Fruit fly (Drosophila melanogaster): ENCODE results near the gene CG32564.
A peak's percentile ranks its signal among the peaks of the same experiment; 100 is the strongest.

The CG32564 gene

DNA sequence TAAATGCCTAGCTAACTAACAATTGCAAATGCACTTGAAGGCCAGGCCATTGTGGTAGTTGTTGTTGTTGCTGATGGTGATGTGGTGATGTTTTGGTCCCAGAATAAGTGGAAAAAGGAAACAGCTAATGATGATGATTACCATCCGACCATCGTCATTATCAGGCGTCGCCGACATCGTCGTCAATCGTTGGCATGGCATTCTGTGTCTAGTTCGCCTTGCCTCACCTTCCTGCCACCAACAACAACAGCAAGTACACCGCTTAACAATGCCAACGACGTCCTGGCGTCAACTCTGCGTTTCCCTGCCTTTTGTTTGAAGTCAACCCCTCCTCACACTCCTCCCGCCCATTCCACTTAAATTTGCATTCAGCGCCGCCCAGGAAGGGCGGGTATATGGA, 28.6 kb upstream of the CG32564 start:
- no peak for TF ChIP-seq pan (optimal IDR thresholded peaks at IDR 0.05)
- no peak for TF ChIP-seq CG8478 (optimal IDR thresholded peaks at IDR 0.05)
- TF ChIP-seq Dll (optimal IDR thresholded peaks at IDR 0.05), result no peak
- TF ChIP-seq psq (optimal IDR thresholded peaks at IDR 0.05), result no peak
- no peak for TF ChIP-seq EcR (GFP tag; optimal IDR thresholded peaks at IDR 0.05)
- no peak for TF ChIP-seq usp (GFP tag; optimal IDR thresholded peaks at IDR 0.05)

- TF ChIP-seq pan (optimal IDR thresholded peaks at IDR 0.05) (no peak), Dll (optimal IDR thresholded peaks at IDR 0.05) (peak; percentile 67), usp (GFP tag; optimal IDR thresholded peaks at IDR 0.05) (no peak), CG8478 (optimal IDR thresholded peaks at IDR 0.05) (no peak), EcR (GFP tag; optimal IDR thresholded peaks at IDR 0.05) (no peak), psq (optimal IDR thresholded peaks at IDR 0.05) (no peak)
Observed at dm6 chrX:17178484-17178921, 27.7 kb upstream of the CG32564 start.

- TF ChIP-seq CG8478 (optimal IDR thresholded peaks at IDR 0.05), result no peak
- no peak for TF ChIP-seq EcR (GFP tag; optimal IDR thresholded peaks at IDR 0.05)
- TF ChIP-seq pan (optimal IDR thresholded peaks at IDR 0.05), result no peak
- no peak for TF ChIP-seq psq (optimal IDR thresholded peaks at IDR 0.05)
- TF ChIP-seq usp (GFP tag; optimal IDR thresholded peaks at IDR 0.05), result no peak
- TF ChIP-seq Dll (optimal IDR thresholded peaks at IDR 0.05), result no peak
Observed at dm6 chrX:17180523-17180922, 25.7 kb upstream of the CG32564 start.

dm6 chrX:17181264-17182198, 24.7 kb upstream of the CG32564 start:
- no peak for TF ChIP-seq EcR (GFP tag; optimal IDR thresholded peaks at IDR 0.05)
- no peak for TF ChIP-seq Dll (optimal IDR thresholded peaks at IDR 0.05)
- no peak for TF ChIP-seq psq (optimal IDR thresholded peaks at IDR 0.05)
- no peak for TF ChIP-seq CG8478 (optimal IDR thresholded peaks at IDR 0.05)
- TF ChIP-seq usp (GFP tag; optimal IDR thresholded peaks at IDR 0.05), result no peak
- TF ChIP-seq pan (optimal IDR thresholded peaks at IDR 0.05), result no peak

dm6 chrX:17183486-17183885, 22.7 kb upstream of the CG32564 start:
- no peak for TF ChIP-seq pan (optimal IDR thresholded peaks at IDR 0.05)
- TF ChIP-seq psq (optimal IDR thresholded peaks at IDR 0.05), result no peak
- no peak for TF ChIP-seq Dll (optimal IDR thresholded peaks at IDR 0.05)
- no peak for TF ChIP-seq EcR (GFP tag; optimal IDR thresholded peaks at IDR 0.05)
- TF ChIP-seq usp (GFP tag; optimal IDR thresholded peaks at IDR 0.05), result no peak
- TF ChIP-seq CG8478 (optimal IDR thresholded peaks at IDR 0.05), result no peak

- TF ChIP-seq usp (GFP tag; optimal IDR thresholded peaks at IDR 0.05), result no peak
- no peak for TF ChIP-seq CG8478 (optimal IDR thresholded peaks at IDR 0.05)
- no peak for TF ChIP-seq psq (optimal IDR thresholded peaks at IDR 0.05)
- no peak for TF ChIP-seq Dll (optimal IDR thresholded peaks at IDR 0.05)
- no peak for TF ChIP-seq pan (optimal IDR thresholded peaks at IDR 0.05)
- TF ChIP-seq EcR (GFP tag; optimal IDR thresholded peaks at IDR 0.05), result no peak
Observed at dm6 chrX:17186432-17186831, 19.8 kb upstream of the CG32564 start.

DNA sequence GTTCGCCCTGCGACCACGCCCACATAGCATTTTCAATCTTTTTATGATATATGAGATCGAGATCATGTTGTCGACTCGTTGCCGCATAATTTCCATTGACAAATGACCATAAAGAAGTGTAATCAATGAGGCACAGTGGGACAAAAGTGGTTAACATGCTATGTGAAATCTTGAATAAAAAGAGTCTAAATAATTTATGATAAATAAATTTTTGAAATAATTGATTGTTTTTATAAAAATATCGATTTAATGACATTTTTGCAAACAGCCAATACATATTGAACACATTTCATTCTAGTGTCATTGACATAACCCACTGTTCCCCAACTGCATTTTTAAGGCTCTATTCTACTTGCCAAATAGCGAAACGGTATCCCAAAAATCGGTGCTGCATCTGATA, 18.7 kb upstream of the CG32564 start:
- TF ChIP-seq CG8478 (optimal IDR thresholded peaks at IDR 0.05) (no peak), psq (optimal IDR thresholded peaks at IDR 0.05) (no peak), Dll (optimal IDR thresholded peaks at IDR 0.05) (no peak), EcR (GFP tag; optimal IDR thresholded peaks at IDR 0.05) (no peak), usp (GFP tag; optimal IDR thresholded peaks at IDR 0.05) (no peak), pan (optimal IDR thresholded peaks at IDR 0.05) (no peak)

DNA sequence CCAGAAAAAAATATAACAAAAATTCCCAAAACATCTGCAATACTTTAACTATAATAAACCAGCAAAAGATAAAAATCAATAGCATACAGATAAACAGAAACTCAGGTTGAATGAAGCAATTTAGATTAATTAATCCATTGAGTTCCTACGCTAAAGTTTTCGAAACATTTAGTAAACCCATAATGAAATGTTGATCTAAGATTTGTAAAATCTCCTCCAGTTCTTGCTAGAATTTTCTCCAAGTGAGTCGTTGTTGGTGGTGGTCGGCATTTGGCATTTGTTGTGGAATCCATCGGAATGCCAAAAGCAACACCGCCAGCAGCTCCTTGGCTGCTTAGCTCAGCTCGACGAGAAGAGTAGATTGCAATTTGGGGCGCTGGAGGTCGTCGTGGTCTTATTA, 18.0 kb upstream of the CG32564 start:
- TF ChIP-seq pan (optimal IDR thresholded peaks at IDR 0.05) (no peak), usp (GFP tag; optimal IDR thresholded peaks at IDR 0.05) (no peak), Dll (optimal IDR thresholded peaks at IDR 0.05) (no peak), EcR (GFP tag; optimal IDR thresholded peaks at IDR 0.05) (no peak), psq (optimal IDR thresholded peaks at IDR 0.05) (no peak), CG8478 (optimal IDR thresholded peaks at IDR 0.05) (no peak)

- TF ChIP-seq usp (GFP tag; optimal IDR thresholded peaks at IDR 0.05) (no peak), psq (optimal IDR thresholded peaks at IDR 0.05) (no peak), EcR (GFP tag; optimal IDR thresholded peaks at IDR 0.05) (no peak), pan (optimal IDR thresholded peaks at IDR 0.05) (no peak), CG8478 (optimal IDR thresholded peaks at IDR 0.05) (no peak), Dll (optimal IDR thresholded peaks at IDR 0.05) (no peak)
Observed at dm6 chrX:17202498-17203162, 3.6 kb upstream of the CG32564 start, which contains the start of the genes TTLL1A and CG5070. TTLL1A (minus strand) TSS chrX:17202598. CG5070 (plus strand) TSS chrX:17203112.

- TF ChIP-seq pan (optimal IDR thresholded peaks at IDR 0.05), result no peak
- TF ChIP-seq psq (optimal IDR thresholded peaks at IDR 0.05), result no peak
- no peak for TF ChIP-seq usp (GFP tag; optimal IDR thresholded peaks at IDR 0.05)
- no peak for TF ChIP-seq CG8478 (optimal IDR thresholded peaks at IDR 0.05)
- no peak for TF ChIP-seq EcR (GFP tag; optimal IDR thresholded peaks at IDR 0.05)
- TF ChIP-seq Dll (optimal IDR thresholded peaks at IDR 0.05), result no peak
Observed at dm6 chrX:17205028-17205427, 1.2 kb upstream of the CG32564 start.

- TF ChIP-seq psq (optimal IDR thresholded peaks at IDR 0.05), result no peak
- no peak for TF ChIP-seq Dll (optimal IDR thresholded peaks at IDR 0.05)
- TF ChIP-seq usp (GFP tag; optimal IDR thresholded peaks at IDR 0.05), result no peak
- no peak for TF ChIP-seq EcR (GFP tag; optimal IDR thresholded peaks at IDR 0.05)
- no peak for TF ChIP-seq pan (optimal IDR thresholded peaks at IDR 0.05)
- TF ChIP-seq CG8478 (optimal IDR thresholded peaks at IDR 0.05), result no peak
Observed at dm6 chrX:17207865-17208486, 1.8 kb downstream of the CG32564 start, which contains the start of gene CG32563. CG32563 (plus strand) TSS chrX:17208436.
